Worm (Caenorhabditis elegans): ENCODE results near the gene gst-2.

The gst-2 gene

ce11 chrIV:10153479-10153878, 11.6 kb upstream of the gst-2 start:
- TF ChIP-seq eor-1 (tag; optimal IDR thresholded peaks at IDR 0.05): no peak
- TF ChIP-seq pha-4 (tag; optimal IDR thresholded peaks at IDR 0.05): no peak
- no peak for TF ChIP-seq elt-2 (tag; optimal IDR thresholded peaks at IDR 0.05)
- no peak for TF ChIP-seq pqm-1 (tag; optimal IDR thresholded peaks at IDR 0.05)
- no peak for TF ChIP-seq elt-3 (tag; optimal IDR thresholded peaks at IDR 0.05)
- TF ChIP-seq unc-62 (GFP tag; optimal IDR thresholded peaks at IDR 0.05): no peak
- TF ChIP-seq nhr-43 (tag; optimal IDR thresholded peaks at IDR 0.05; ENCODE audit: poor library complexity, severe bottlenecking): no peak
- TF ChIP-seq lin-15B (tag; optimal IDR thresholded peaks at IDR 0.05): no peak
- TF ChIP-seq snpc-4 (tag; optimal IDR thresholded peaks at IDR 0.05): no peak
- TF ChIP-seq R02D3.7 (tag; optimal IDR thresholded peaks at IDR 0.05): no peak
- TF ChIP-seq ama-1 (optimal IDR thresholded peaks at IDR 0.05): no peak
- no peak for TF ChIP-seq skn-1 (tag; optimal IDR thresholded peaks at IDR 0.05)
- TF ChIP-seq ZK546.5 (tag; optimal IDR thresholded peaks at IDR 0.05): no peak
- no peak for TF ChIP-seq sea-2 (GFP tag; optimal IDR thresholded peaks at IDR 0.05)
- TF ChIP-seq fos-1 (tag; optimal IDR thresholded peaks at IDR 0.05): no peak
- no peak for TF ChIP-seq tbx-2 (tag; optimal IDR thresholded peaks at IDR 0.05)

- TF ChIP-seq snpc-4 (tag; optimal IDR thresholded peaks at IDR 0.05): peak; percentile 51
- no peak for TF ChIP-seq nhr-28 (tag; optimal IDR thresholded peaks at IDR 0.05)
- no peak for TF ChIP-seq nhr-77 (tag; optimal IDR thresholded peaks at IDR 0.05)
- peak; percentile 19 for TF ChIP-seq pqm-1 (tag; optimal IDR thresholded peaks at IDR 0.05)
- TF ChIP-seq nhr-12 (tag; optimal IDR thresholded peaks at IDR 0.05): no peak
- no peak for TF ChIP-seq eor-1 (tag; optimal IDR thresholded peaks at IDR 0.05)
- TF ChIP-seq elt-2 (tag; optimal IDR thresholded peaks at IDR 0.05): no peak
- peak; percentile 63 for TF ChIP-seq nhr-23 (tag; optimal IDR thresholded peaks at IDR 0.05)
- TF ChIP-seq egl-5 (tag; optimal IDR thresholded peaks at IDR 0.05): no peak
- TF ChIP-seq skn-1 (tag; optimal IDR thresholded peaks at IDR 0.05): no peak
- TF ChIP-seq tbx-2 (tag; optimal IDR thresholded peaks at IDR 0.05): no peak
- no peak for TF ChIP-seq unc-62 (GFP tag; optimal IDR thresholded peaks at IDR 0.05)
- TF ChIP-seq ceh-82 (tag; optimal IDR thresholded peaks at IDR 0.05): no peak
- TF ChIP-seq R02D3.7 (tag; optimal IDR thresholded peaks at IDR 0.05): no peak
- no peak for TF ChIP-seq mml-1 (tag; optimal IDR thresholded peaks at IDR 0.05)
- TF ChIP-seq mdl-1 (tag; optimal IDR thresholded peaks at IDR 0.05): no peak
- no peak for TF ChIP-seq ceh-16 (tag; optimal IDR thresholded peaks at IDR 0.05)
- TF ChIP-seq egl-27 (tag; optimal IDR thresholded peaks at IDR 0.05): no peak
- no peak for TF ChIP-seq ama-1 (optimal IDR thresholded peaks at IDR 0.05)
- peak; percentile 77 for TF ChIP-seq nfya-1 (tag; optimal IDR thresholded peaks at IDR 0.05; ENCODE audit: insufficient read depth)
- TF ChIP-seq nhr-76 (tag; optimal IDR thresholded peaks at IDR 0.05): no peak
- no peak for TF ChIP-seq nhr-11 (tag; optimal IDR thresholded peaks at IDR 0.05)
- peak; percentile 66 for TF ChIP-seq pha-4 (tag; optimal IDR thresholded peaks at IDR 0.05)
- TF ChIP-seq sea-2 (GFP tag; optimal IDR thresholded peaks at IDR 0.05): no peak
- no peak for TF ChIP-seq lsy-12 (tag; optimal IDR thresholded peaks at IDR 0.05)
- peak; percentile 43 for TF ChIP-seq lin-15B (tag; optimal IDR thresholded peaks at IDR 0.05)
- TF ChIP-seq ZK546.5 (tag; optimal IDR thresholded peaks at IDR 0.05): no peak
- no peak for TF ChIP-seq zag-1 (tag; optimal IDR thresholded peaks at IDR 0.05)
- no peak for TF ChIP-seq nhr-237 (tag; optimal IDR thresholded peaks at IDR 0.05)
- no peak for TF ChIP-seq unc-39 (tag; optimal IDR thresholded peaks at IDR 0.05)
- TF ChIP-seq hmg-11 (tag; optimal IDR thresholded peaks at IDR 0.05): peak; percentile 75
- no peak for TF ChIP-seq fos-1 (tag; optimal IDR thresholded peaks at IDR 0.05)
- TF ChIP-seq nhr-25 (tag; optimal IDR thresholded peaks at IDR 0.05): peak; percentile 4
- no peak for TF ChIP-seq elt-1 (tag; optimal IDR thresholded peaks at IDR 0.05)
- no peak for TF ChIP-seq ztf-11 (tag; optimal IDR thresholded peaks at IDR 0.05)
- TF ChIP-seq aly-2 (tag; optimal IDR thresholded peaks at IDR 0.05): no peak
- TF ChIP-seq daf-12 (tag; optimal IDR thresholded peaks at IDR 0.05): no peak
- no peak for TF ChIP-seq fkh-2 (tag; optimal IDR thresholded peaks at IDR 0.05)
- no peak for TF ChIP-seq ztf-4 (tag; optimal IDR thresholded peaks at IDR 0.05)
- TF ChIP-seq nhr-43 (tag; optimal IDR thresholded peaks at IDR 0.05; ENCODE audit: poor library complexity, severe bottlenecking): peak; percentile 31
- TF ChIP-seq ceh-9 (tag; optimal IDR thresholded peaks at IDR 0.05): no peak
- no peak for TF ChIP-seq nhr-67 (tag; optimal IDR thresholded peaks at IDR 0.05)
- no peak for TF ChIP-seq elt-3 (tag; optimal IDR thresholded peaks at IDR 0.05)
- TF ChIP-seq jun-1 (tag; optimal IDR thresholded peaks at IDR 0.05): no peak
- TF ChIP-seq ceh-28 (tag; optimal IDR thresholded peaks at IDR 0.05): no peak
- TF ChIP-seq lin-39 (tag; optimal IDR thresholded peaks at IDR 0.05): no peak
- no peak for TF ChIP-seq fkh-10 (GFP tag; optimal IDR thresholded peaks at IDR 0.05)
Observed at ce11 chrIV:10151439-10151997, 9.7 kb upstream of the gst-2 start, which contains the start of gene copg-1. copg-1 (plus strand) TSS chrIV:10151947.

All from whole organism, L3 larva.